Worm (Caenorhabditis elegans) whole organism, young adult: Measurements from ENCODE around the gene nhr-28.

ENCODE experiments used
- F52B5.7 ChIP-seq: sonication (generic microtip); optimal IDR thresholded peaks from 2 replicates; lab custom pipeline; 2016; ENCODE audit warnings: mild to moderate bottlenecking, missing genetic modification characterization, missing compliant biosample characterization
- hsf-1 ChIP-seq: fragments of 200-800 bp; sonication (Bioruptor generic); IDR thresholded peaks from 2 replicates; pipeline ENCODE4 v1.3.6; 2022; ENCODE audit warnings: missing genetic modification reagents, missing genetic modification characterization, missing compliant biosample characterization
- snpc-4 ChIP-seq, 5 experiments: fragments of 150-350 bp in 1 of 5; sonication (generic microtip) in 4 of 5; optimal IDR thresholded peaks; 2 replicates each; lab custom pipeline; 2014 to 2018; ENCODE audit warnings: missing genetic modification characterization in 5 of 5, missing biosample characterization in 3 of 5, antibody characterized with exemption in 2 of 5, mild to moderate bottlenecking in 2 of 5, missing compliant biosample characterization in 2 of 5, missing genotype in 2 of 5, moderate library complexity in 2 of 5, missing genetic modification reagents in 1 of 5

DNA sequence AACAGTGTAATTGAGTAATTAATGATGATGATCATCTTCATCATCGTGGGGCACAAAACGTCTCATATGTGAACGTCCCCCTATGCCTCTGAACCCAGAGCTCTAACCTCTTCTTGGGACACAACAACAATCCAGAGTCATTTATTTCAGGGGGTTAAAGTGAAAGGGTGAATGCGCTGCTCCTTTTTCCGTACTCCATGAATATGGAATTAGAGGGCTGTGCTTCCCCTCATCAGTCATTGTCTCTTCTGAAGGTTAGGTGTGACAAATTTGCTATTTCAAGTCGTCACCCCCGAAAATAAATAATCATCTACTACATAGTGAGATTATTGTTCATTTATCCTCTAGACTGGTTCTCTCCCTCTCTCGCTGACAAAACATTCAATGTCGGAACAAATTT, 47.5 kb downstream of the nhr-28 start:
- no peak for TF ChIP-seq hsf-1 (GFP tag; lab: Robert Waterston, UW)
- TF ChIP-seq snpc-4 (GFP tag; optimal IDR thresholded peaks at IDR 0.05; lab: Kevin White, UChicago): no peak
- TF ChIP-seq snpc-4 (tag; optimal IDR thresholded peaks at IDR 0.05; lab: Kevin White, UChicago): no peak
- TF ChIP-seq F52B5.7: no peak
